Fruit fly (Drosophila melanogaster): ENCODE measurements around the gene LSm-4.

DNA sequence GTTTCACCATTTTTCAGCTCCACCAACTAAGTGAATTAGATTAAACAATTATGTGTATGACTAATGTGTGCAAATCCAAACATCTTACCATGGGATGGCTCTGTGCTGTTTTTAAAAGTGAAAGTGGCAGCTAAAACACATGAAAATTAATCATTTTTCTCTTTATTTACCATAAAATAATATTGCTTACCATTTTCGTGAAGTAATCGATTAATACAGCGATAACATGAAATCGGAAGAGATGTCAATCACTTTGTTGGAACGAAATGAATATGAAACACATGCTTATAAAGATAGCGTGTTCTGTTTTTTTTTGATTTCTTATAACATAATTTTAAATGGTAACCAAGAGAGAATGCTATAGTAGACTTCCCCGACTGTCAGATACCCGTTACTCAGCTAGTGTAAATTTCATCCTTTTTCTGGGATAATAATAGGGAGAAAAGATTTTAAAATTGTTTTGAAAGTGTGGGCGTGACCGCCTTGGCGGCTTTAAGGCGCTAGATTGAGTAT lies 1.1 kb downstream of the LSm-4 start:
- TF ChIP-seq toe (GFP tag; optimal IDR thresholded peaks at IDR 0.05) = no peak
- TF ChIP-seq kay (GFP tag; ENCODE audit: borderline replicate concordance) = peak; percentile 86
- TF ChIP-seq cic (GFP tag; optimal IDR thresholded peaks at IDR 0.05) = no peak
- peak; percentile 39 for TF ChIP-seq bab1 (GFP tag; optimal IDR thresholded peaks at IDR 0.05)
- TF ChIP-seq CG11617 (GFP tag; optimal IDR thresholded peaks at IDR 0.05) = no peak
- no peak for TF ChIP-seq Hr96 (GFP tag; optimal IDR thresholded peaks at IDR 0.05)

All from whole organism, adult.